Worm (Caenorhabditis elegans): ENCODE data around the gene tatn-1.

DNA sequence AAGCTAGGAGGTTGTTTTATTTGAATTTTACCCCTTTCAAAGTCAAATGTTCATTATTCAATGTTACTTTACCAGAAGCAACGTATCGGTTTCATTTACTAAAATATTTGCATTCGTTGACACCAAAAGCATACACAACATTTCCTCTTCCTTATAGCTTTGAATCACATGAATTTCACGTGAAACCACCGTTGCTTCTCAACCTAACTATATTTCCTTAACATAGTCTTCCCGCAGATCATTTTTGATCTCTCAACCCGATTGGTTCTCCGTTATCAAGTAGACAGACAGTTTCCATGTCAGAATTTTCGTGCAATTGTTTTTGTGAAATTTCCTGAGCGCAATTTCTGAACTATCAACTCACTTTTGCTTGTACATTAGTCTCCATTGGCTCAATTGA is 19.1 kb downstream of the tatn-1 start:
- TF ChIP-seq hnd-1 (tag; optimal IDR thresholded peaks at IDR 0.05), result no peak
- no peak for TF ChIP-seq sea-1 (GFP tag; conservative IDR thresholded peaks at IDR 0.05)
